In the genomic region with DNA sequence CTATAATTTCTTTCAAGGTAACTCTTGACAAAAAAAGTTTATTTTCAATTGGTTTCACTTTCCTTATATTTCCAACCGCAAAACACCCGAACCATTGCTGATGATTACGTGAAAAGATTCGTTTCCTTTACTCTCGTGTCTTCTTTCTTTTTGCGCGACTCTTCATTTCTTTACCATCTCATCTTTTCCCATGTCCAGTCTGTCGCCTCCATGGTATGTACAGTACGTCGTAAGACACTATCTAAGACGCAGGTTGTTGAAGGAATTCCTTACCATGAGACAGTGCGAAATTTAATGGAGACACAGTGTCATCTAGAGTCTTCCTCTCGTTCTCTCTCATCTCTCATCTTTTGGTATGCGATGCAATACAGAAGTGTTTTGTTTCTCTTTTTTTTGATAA, we compare ENCODE assay signal across 7 worm cellular contexts.
TF ChIP-seq lines count a peak whose summit lies in the region.

No protein-coding gene starts in this region.

TF ChIP-seq in whole organism, L1 larva, 84 proteins besides CTCF, POLR2A, EP300 and RAD21 (continues in another document):
- TF ChIP-seq sox-4 (tag; optimal IDR thresholded peaks at IDR 0.05; lab: Kevin White, UChicago): no peak
- no peak for TF ChIP-seq fkh-8 (tag; optimal IDR thresholded peaks at IDR 0.05; lab: Kevin White, UChicago)
- TF ChIP-seq fkh-10 (GFP tag; optimal IDR thresholded peaks at IDR 0.05; lab: Kevin White, UChicago): no peak
- TF ChIP-seq lin-35 (GFP tag; optimal IDR thresholded peaks at IDR 0.05; lab: Kevin White, UChicago): peak; percentile 16 to 85
- TF ChIP-seq zip-4 (GFP tag; optimal IDR thresholded peaks at IDR 0.05; lab: Kevin White, UChicago): no peak
- TF ChIP-seq lin-39 (tag; optimal IDR thresholded peaks at IDR 0.05; lab: Kevin White, UChicago): no peak
- TF ChIP-seq nhr-19 (GFP tag; conservative IDR thresholded peaks at IDR 0.05; lab: Robert Waterston, UW): peak; percentile 63
- TF ChIP-seq C16A3.4 (tag; optimal IDR thresholded peaks at IDR 0.05; lab: Kevin White, UChicago): peak; percentile 76
- peak; percentile 18 for TF ChIP-seq xbp-1 (tag; optimal IDR thresholded peaks at IDR 0.05; lab: Kevin White, UChicago)
- peak; percentile 50 for TF ChIP-seq unc-130 (tag; optimal IDR thresholded peaks at IDR 0.05; lab: Kevin White, UChicago)
- TF ChIP-seq egl-27 (tag; optimal IDR thresholded peaks at IDR 0.05; lab: Kevin White, UChicago): peak; percentile 47 to 54
- TF ChIP-seq ceh-63 (GFP tag; optimal IDR thresholded peaks at IDR 0.05; lab: Kevin White, UChicago): no peak

TF ChIP-seq in whole organism, L2 larva, 48 proteins besides CTCF, POLR2A, EP300 and RAD21 (continues in another document):
- TF ChIP-seq dmd-4 (tag; optimal IDR thresholded peaks at IDR 0.05; lab: Kevin White, UChicago) (no peak), ceh-82 (tag; optimal IDR thresholded peaks at IDR 0.05; lab: Kevin White, UChicago) (no peak), sma-9 (GFP tag; optimal IDR thresholded peaks at IDR 0.05; lab: Kevin White, UChicago) (peak; percentile 89), sma-9 (tag; optimal IDR thresholded peaks at IDR 0.05; lab: Kevin White, UChicago) (no peak), lin-13 (GFP tag; optimal IDR thresholded peaks at IDR 0.05; lab: Kevin White, UChicago) (no peak), ztf-1 (GFP tag; conservative IDR thresholded peaks at IDR 0.05; lab: Robert Waterston, UW) (no peak), sma-3 (GFP tag; optimal IDR thresholded peaks at IDR 0.05; lab: Kevin White, UChicago) (peak; percentile 86), F13H6.1 (tag; optimal IDR thresholded peaks at IDR 0.05; lab: Kevin White, UChicago) (peak; percentile 71), peb-1 (tag; optimal IDR thresholded peaks at IDR 0.05; lab: Kevin White, UChicago) (no peak), alr-1 (tag; optimal IDR thresholded peaks at IDR 0.05; lab: Kevin White, UChicago) (no peak), blmp-1 (tag; optimal IDR thresholded peaks at IDR 0.05; lab: Kevin White, UChicago; ENCODE audit: insufficient read depth) (peak; percentile 84), R02D3.7 (tag; optimal IDR thresholded peaks at IDR 0.05; lab: Kevin White, UChicago) (no peak), mdl-1 (tag; optimal IDR thresholded peaks at IDR 0.05; lab: Kevin White, UChicago) (peak in 1 of 2 experiments; percentile 18)

TF ChIP-seq in whole organism, L3 larva, 47 proteins besides CTCF, POLR2A, EP300 and RAD21 (continues in another document):
- TF ChIP-seq R02D3.7 (tag; optimal IDR thresholded peaks at IDR 0.05; lab: Kevin White, UChicago) (peak; percentile 17), nhr-77 (tag; optimal IDR thresholded peaks at IDR 0.05; lab: Kevin White, UChicago) (no peak), nhr-237 (tag; optimal IDR thresholded peaks at IDR 0.05; lab: Kevin White, UChicago) (no peak), nhr-11 (tag; optimal IDR thresholded peaks at IDR 0.05; lab: Kevin White, UChicago) (no peak), ztf-11 (tag; optimal IDR thresholded peaks at IDR 0.05; lab: Kevin White, UChicago) (no peak), unc-39 (tag; optimal IDR thresholded peaks at IDR 0.05; lab: Kevin White, UChicago) (no peak), egl-27 (tag; optimal IDR thresholded peaks at IDR 0.05; lab: Kevin White, UChicago) (peak; percentile 42), lsy-12 (tag; optimal IDR thresholded peaks at IDR 0.05; lab: Kevin White, UChicago) (peak; percentile 2), pqm-1 (tag; optimal IDR thresholded peaks at IDR 0.05; lab: Kevin White, UChicago) (peak; percentile 45), aly-2 (tag; optimal IDR thresholded peaks at IDR 0.05; lab: Kevin White, UChicago) (no peak), nhr-25 (tag; optimal IDR thresholded peaks at IDR 0.05; lab: Kevin White, UChicago) (peak; percentile 94), nhr-76 (tag; optimal IDR thresholded peaks at IDR 0.05; lab: Kevin White, UChicago) (no peak), ceh-28 (tag; optimal IDR thresholded peaks at IDR 0.05; lab: Kevin White, UChicago) (peak; percentile 58)

TF ChIP-seq in whole organism, L4 larva, 104 proteins besides CTCF, POLR2A, EP300 and RAD21 (continues in another document):
- TF ChIP-seq lin-13 (GFP tag; optimal IDR thresholded peaks at IDR 0.05; lab: Kevin White, UChicago): no peak
- no peak for TF ChIP-seq ZK337.2 (GFP tag; IDR thresholded peaks at IDR 0.05; lab: Robert Waterston, UW)
- TF ChIP-seq lin-39 (tag; optimal IDR thresholded peaks at IDR 0.05; lab: Kevin White, UChicago): no peak
- no peak for TF ChIP-seq php-3 (GFP tag; IDR thresholded peaks at IDR 0.05; lab: Robert Waterston, UW)
- no peak for TF ChIP-seq F49E8.2 (tag; optimal IDR thresholded peaks at IDR 0.05; lab: Kevin White, UChicago; ENCODE audit: borderline replicate concordance)
- TF ChIP-seq hlh-30 (tag; optimal IDR thresholded peaks at IDR 0.05; lab: Kevin White, UChicago; ENCODE audit: insufficient read depth): peak; percentile 94
- peak; percentile 46 for TF ChIP-seq cey-2 (tag; optimal IDR thresholded peaks at IDR 0.05; lab: Kevin White, UChicago; ENCODE audit: borderline replicate concordance, insufficient read depth)
- TF ChIP-seq daf-8 (GFP tag; IDR thresholded peaks at IDR 0.05; lab: Robert Waterston, UW): no peak
- peak; percentile 26 for TF ChIP-seq rbr-2 (tag; optimal IDR thresholded peaks at IDR 0.05; lab: Kevin White, UChicago)
- TF ChIP-seq pqm-1 (tag; optimal IDR thresholded peaks at IDR 0.05; lab: Kevin White, UChicago): peak; percentile 32
- no peak for TF ChIP-seq nhr-237 (tag; optimal IDR thresholded peaks at IDR 0.05; lab: Kevin White, UChicago)
- TF ChIP-seq mes-2 (tag; optimal IDR thresholded peaks at IDR 0.05; lab: Kevin White, UChicago; ENCODE audit: poor library complexity, severe bottlenecking): peak; percentile 65

TF ChIP-seq in whole organism, late embryonic, 69 proteins besides CTCF, POLR2A, EP300 and RAD21:
- TF ChIP-seq ceh-30 (tag; optimal IDR thresholded peaks at IDR 0.05; lab: Kevin White, UChicago) (peak; percentile 19), sdc-2 (tag; optimal IDR thresholded peaks at IDR 0.05; lab: Kevin White, UChicago) (no peak), mec-3 (tag; optimal IDR thresholded peaks at IDR 0.05; lab: Kevin White, UChicago; ENCODE audit: borderline replicate concordance) (no peak), hlh-8 (tag; optimal IDR thresholded peaks at IDR 0.05; lab: Kevin White, UChicago) (no peak), ceh-6 (GFP tag; optimal IDR thresholded peaks at IDR 0.05; lab: Kevin White, UChicago) (no peak), F13H6.1 (tag; optimal IDR thresholded peaks at IDR 0.05; lab: Kevin White, UChicago) (no peak), elt-2 (tag; optimal IDR thresholded peaks at IDR 0.05; lab: Kevin White, UChicago) (peak; percentile 23), dve-1 (tag; optimal IDR thresholded peaks at IDR 0.05; lab: Kevin White, UChicago) (no peak), nfya-1 (tag; optimal IDR thresholded peaks at IDR 0.05; lab: Kevin White, UChicago) (peak; percentile 55), pqm-1 (tag; optimal IDR thresholded peaks at IDR 0.05; lab: Kevin White, UChicago) (no peak), hlh-30 (tag; optimal IDR thresholded peaks at IDR 0.05; lab: Kevin White, UChicago; ENCODE audit: insufficient read depth) (peak; percentile 68), hlh-15 (tag; optimal IDR thresholded peaks at IDR 0.05; lab: Kevin White, UChicago) (no peak)

TF ChIP-seq in whole organism, mixed stage, embryonic, 35 proteins besides CTCF, POLR2A, EP300 and RAD21:
- TF ChIP-seq unc-39 (tag; optimal IDR thresholded peaks at IDR 0.05; lab: Kevin White, UChicago): no peak
- peak; percentile 50 for TF ChIP-seq elt-3 (tag; optimal IDR thresholded peaks at IDR 0.05; lab: Kevin White, UChicago)
- TF ChIP-seq hlh-1 (tag; optimal IDR thresholded peaks at IDR 0.05; lab: Kevin White, UChicago): no peak
- peak; percentile 26 for TF ChIP-seq ceh-39 (tag; optimal IDR thresholded peaks at IDR 0.05; lab: Kevin White, UChicago)
- TF ChIP-seq elt-1 (tag; optimal IDR thresholded peaks at IDR 0.05; lab: Kevin White, UChicago; ENCODE audit: borderline replicate concordance, insufficient read depth): peak; percentile 16
- peak; percentile 72 for TF ChIP-seq pha-4 (tag; optimal IDR thresholded peaks at IDR 0.05; lab: Kevin White, UChicago)
- no peak for TF ChIP-seq mab-5 (tag; optimal IDR thresholded peaks at IDR 0.05; lab: Kevin White, UChicago)
- peak; percentile 25 for TF ChIP-seq nhr-237 (tag; optimal IDR thresholded peaks at IDR 0.05; lab: Kevin White, UChicago)
- TF ChIP-seq snpc-4 (tag; optimal IDR thresholded peaks at IDR 0.05; lab: Kevin White, UChicago): no peak
- TF ChIP-seq M03D4.4 (tag; optimal IDR thresholded peaks at IDR 0.05; lab: Kevin White, UChicago): no peak
- TF ChIP-seq lsy-2 (tag; optimal IDR thresholded peaks at IDR 0.05; lab: Kevin White, UChicago): peak; percentile 16
- TF ChIP-seq blmp-1 (tag; optimal IDR thresholded peaks at IDR 0.05; lab: Kevin White, UChicago): peak; percentile 9
TF ChIP-seq in whole organism, mixed stage, embryonic: peak in this region for 7.

TF ChIP-seq in whole organism, young adult, 124 proteins besides CTCF, POLR2A, EP300 and RAD21 (continues in another document):
- no peak for TF ChIP-seq B0019.2 (GFP tag; conservative IDR thresholded peaks at IDR 0.05; lab: Robert Waterston, UW)
- TF ChIP-seq madf-3 (GFP tag; IDR thresholded peaks at IDR 0.05; lab: Robert Waterston, UW): no peak
- TF ChIP-seq attf-5 (GFP tag; optimal IDR thresholded peaks at IDR 0.05; lab: Kevin White, UChicago): peak; percentile 48
- TF ChIP-seq aptf-3 (GFP tag; IDR thresholded peaks at IDR 0.05; lab: Robert Waterston, UW): no peak
- TF ChIP-seq repo-1 (tag; optimal IDR thresholded peaks at IDR 0.05; lab: Kevin White, UChicago): peak; percentile 15
- TF ChIP-seq F23B12.7 (tag; optimal IDR thresholded peaks at IDR 0.05; lab: Kevin White, UChicago; ENCODE audit: insufficient read depth): no peak
- TF ChIP-seq nhr-90 (tag; optimal IDR thresholded peaks at IDR 0.05; lab: Kevin White, UChicago): no peak
- peak; percentile 49 for TF ChIP-seq lin-40 (tag; optimal IDR thresholded peaks at IDR 0.05; lab: Kevin White, UChicago)
- TF ChIP-seq nhr-80 (tag; optimal IDR thresholded peaks at IDR 0.05; lab: Kevin White, UChicago): peak; percentile 59
- no peak for TF ChIP-seq madf-8 (GFP tag; conservative IDR thresholded peaks at IDR 0.05; lab: Robert Waterston, UW)
- TF ChIP-seq ZK185.1 (tag; optimal IDR thresholded peaks at IDR 0.05; lab: Kevin White, UChicago; ENCODE audit: poor library complexity, severe bottlenecking): peak; percentile 43
- 0 out of 2 replicates have a peak, but pooled peaks have one; percentile 64 for TF ChIP-seq Y56A3A.18 (GFP tag; IDR thresholded peaks at IDR 0.05; lab: Robert Waterston, UW)
- peak; percentile 66; the same call in 1 of the 2 replicates for TF ChIP-seq hmg-1.2 (GFP tag; IDR thresholded peaks at IDR 0.05; lab: Robert Waterston, UW)
- TF ChIP-seq let-607 (tag; optimal IDR thresholded peaks at IDR 0.05; lab: Kevin White, UChicago): peak in 1 of 2 experiments; percentile 14
- TF ChIP-seq ztf-3 (GFP tag; optimal IDR thresholded peaks at IDR 0.05; lab: Kevin White, UChicago): no peak
- peak; percentile 34 for TF ChIP-seq ceh-27 (GFP tag; optimal IDR thresholded peaks at IDR 0.05; lab: Kevin White, UChicago)
- no peak for TF ChIP-seq lir-1 (GFP tag; conservative IDR thresholded peaks at IDR 0.05; lab: Robert Waterston, UW)
- no peak for TF ChIP-seq K11D2.4 (GFP tag; IDR thresholded peaks at IDR 0.05; lab: Robert Waterston, UW)
- TF ChIP-seq K12H6.12 (tag; optimal IDR thresholded peaks at IDR 0.05; lab: Kevin White, UChicago): no peak
